Worm (Caenorhabditis elegans): ENCODE measurements around the gene K12B6.4.

Gene K12B6.4

DNA sequence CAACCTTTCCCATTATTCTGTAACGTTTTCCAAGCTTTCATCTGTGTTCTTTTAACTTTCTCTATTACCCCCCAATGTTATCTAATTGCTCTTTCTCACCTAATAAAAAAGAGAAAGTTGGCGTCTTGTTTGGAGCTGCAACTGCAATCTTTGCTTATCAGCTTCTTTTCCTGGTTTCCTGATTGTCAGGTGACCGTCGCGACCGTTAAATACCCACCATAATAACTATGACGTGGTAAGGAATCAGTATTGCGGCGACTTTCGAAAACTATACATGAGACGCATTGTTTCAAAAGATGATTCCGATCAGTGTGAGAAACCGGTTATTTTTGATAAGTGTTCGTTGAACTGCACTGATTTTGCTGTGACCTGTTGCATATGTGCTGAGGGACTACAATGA is 5.9 kb downstream of the K12B6.4 start (continued):
- peak; percentile 65; the same call in 1 of the 2 replicates for TF ChIP-seq tra-1 (GFP tag; IDR thresholded peaks at IDR 0.05)
- TF ChIP-seq php-3 (GFP tag; IDR thresholded peaks at IDR 0.05), result peak; percentile 85
- peak; percentile 19 for TF ChIP-seq ama-1 (optimal IDR thresholded peaks at IDR 0.05)

DNA sequence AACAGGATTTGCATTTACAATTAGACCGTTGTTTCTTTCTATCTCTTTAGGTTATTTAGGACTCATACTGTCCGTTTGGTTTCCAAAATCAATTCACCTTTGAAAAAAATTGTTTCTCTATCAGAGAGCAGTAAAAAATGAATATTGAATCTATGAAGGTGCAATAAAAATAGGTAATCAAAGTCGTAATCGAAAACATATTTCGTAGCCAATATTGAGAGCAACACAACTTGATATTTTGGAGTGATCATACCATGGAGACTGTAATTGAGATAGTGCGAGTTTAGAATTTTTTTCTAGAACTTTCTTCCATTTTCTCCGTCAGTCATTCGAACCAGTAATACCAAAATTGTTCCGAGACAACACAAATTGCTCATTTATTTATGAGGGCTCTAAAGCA is 10.5 kb downstream of the K12B6.4 start, which contains the start of gene F31F7.2:
TSS of gene F31F7.2 (plus strand) at position 301 of the 400 bp plus-strand sequence.
- TF ChIP-seq zfp-3 (GFP tag; conservative IDR thresholded peaks at IDR 0.05) (no peak), daf-16 (GFP tag; optimal IDR thresholded peaks at IDR 0.05) (no peak), daf-16 (tag; optimal IDR thresholded peaks at IDR 0.05) (peak; percentile 10), cey-2 (tag; optimal IDR thresholded peaks at IDR 0.05; ENCODE audit: borderline replicate concordance, insufficient read depth) (no peak), F49E8.2 (tag; optimal IDR thresholded peaks at IDR 0.05; ENCODE audit: borderline replicate concordance) (no peak), php-3 (GFP tag; IDR thresholded peaks at IDR 0.05) (peak; percentile 63; the same call in 1 of the 2 replicates), T26A8.4 (GFP tag; IDR thresholded peaks at IDR 0.05) (no peak)

DNA sequence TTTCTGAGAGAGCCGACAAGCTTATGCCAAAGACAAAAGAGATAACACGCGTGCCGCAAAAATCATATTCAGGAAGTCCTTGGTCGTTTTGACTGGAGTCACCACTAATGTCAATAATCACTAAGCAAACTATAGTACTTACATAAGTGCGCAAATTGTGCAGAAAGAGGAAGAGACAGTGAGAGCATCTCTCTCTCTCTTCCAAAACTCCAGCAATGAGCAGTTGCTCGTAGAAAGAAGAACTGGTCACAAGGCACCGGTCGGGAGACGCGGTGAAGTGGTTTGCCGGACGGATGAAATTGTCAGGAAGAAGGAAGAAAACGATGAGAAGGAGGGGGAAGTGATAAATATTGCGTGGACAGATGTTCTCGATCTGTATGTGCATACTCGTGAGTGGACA is 11.0 kb downstream of the K12B6.4 start:
- TF ChIP-seq php-3 (GFP tag; IDR thresholded peaks at IDR 0.05) (no peak), ama-1 (optimal IDR thresholded peaks at IDR 0.05) (no peak), daf-12 (tag; optimal IDR thresholded peaks at IDR 0.05) (no peak), spr-1 (tag; optimal IDR thresholded peaks at IDR 0.05) (no peak), hlh-30 (tag; optimal IDR thresholded peaks at IDR 0.05; ENCODE audit: insufficient read depth) (peak; percentile 48), unc-62 (GFP tag; optimal IDR thresholded peaks at IDR 0.05 in 1 of 2) (peak in 1 of 2 experiments; percentile 86), unc-62 (tag; optimal IDR thresholded peaks at IDR 0.05) (no peak), R02D3.7 (tag; optimal IDR thresholded peaks at IDR 0.05) (no peak), lin-13 (GFP tag; optimal IDR thresholded peaks at IDR 0.05) (no peak), dve-1 (tag; optimal IDR thresholded peaks at IDR 0.05; ENCODE audit: insufficient read depth) (peak; percentile 7), mdt-29 (GFP tag; IDR thresholded peaks at IDR 0.05) (no peak), fos-1 (tag; optimal IDR thresholded peaks at IDR 0.05) (no peak), ctbp-1 (GFP tag; IDR thresholded peaks at IDR 0.05) (no peak), nhr-102 (tag; optimal IDR thresholded peaks at IDR 0.05) (no peak), nhr-41 (GFP tag; IDR thresholded peaks at IDR 0.05) (no peak), unc-130 (GFP tag; optimal IDR thresholded peaks at IDR 0.05) (no peak), saeg-2 (GFP tag; IDR thresholded peaks at IDR 0.05) (no peak), attf-4 (tag; optimal IDR thresholded peaks at IDR 0.05) (no peak), egl-27 (tag; optimal IDR thresholded peaks at IDR 0.05) (no peak), nhr-42 (GFP tag; IDR thresholded peaks at IDR 0.05) (no peak), hmg-1.1 (GFP tag; IDR thresholded peaks at IDR 0.05) (no peak), hlh-11 (tag; optimal IDR thresholded peaks at IDR 0.05) (peak; percentile 30), D1046.2 (GFP tag; IDR thresholded peaks at IDR 0.05) (no peak), skn-1 (tag; optimal IDR thresholded peaks at IDR 0.05) (no peak), nhr-11 (tag; optimal IDR thresholded peaks at IDR 0.05) (no peak)

DNA sequence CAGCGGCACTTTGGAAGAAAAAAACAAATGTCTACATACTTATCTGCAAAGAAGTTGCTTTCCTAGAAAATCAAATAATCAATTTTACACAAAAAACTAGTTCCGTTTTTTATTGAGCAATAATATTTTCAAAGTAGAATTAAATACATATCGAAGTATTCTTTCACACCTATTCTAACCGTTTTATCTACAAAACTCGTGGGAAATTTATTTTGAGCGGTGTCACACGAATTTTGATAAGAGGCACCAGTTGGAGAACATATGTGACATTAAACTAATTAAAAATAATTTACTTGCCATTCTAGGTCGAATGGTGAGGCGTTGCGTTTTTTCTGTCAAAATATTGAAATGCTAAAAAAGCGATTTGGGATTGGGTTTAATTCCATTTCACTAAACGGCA is 12.1 kb downstream of the K12B6.4 start:
- TF ChIP-seq F26F4.8 (GFP tag; conservative IDR thresholded peaks at IDR 0.05), result no peak
- no peak for TF ChIP-seq ama-1 (optimal IDR thresholded peaks at IDR 0.05)
- TF ChIP-seq ZK337.2 (GFP tag; IDR thresholded peaks at IDR 0.05), result no peak
- TF ChIP-seq nhr-76 (tag; optimal IDR thresholded peaks at IDR 0.05), result no peak
- TF ChIP-seq daf-19 (GFP tag; conservative IDR thresholded peaks at IDR 0.05), result no peak
- no peak for TF ChIP-seq lin-15B (tag; optimal IDR thresholded peaks at IDR 0.05)
- TF ChIP-seq rbr-2 (tag; optimal IDR thresholded peaks at IDR 0.05), result no peak
- TF ChIP-seq snpc-4 (tag; optimal IDR thresholded peaks at IDR 0.05), result no peak
- TF ChIP-seq mxl-2 (GFP tag; conservative IDR thresholded peaks at IDR 0.05), result no peak
- no peak for TF ChIP-seq lir-3 (tag; optimal IDR thresholded peaks at IDR 0.05)
- TF ChIP-seq set-16 (GFP tag; IDR thresholded peaks at IDR 0.05), result no peak
- peak; percentile 2 for TF ChIP-seq dve-1 (tag; optimal IDR thresholded peaks at IDR 0.05; ENCODE audit: insufficient read depth)
- TF ChIP-seq hif-1 (tag; optimal IDR thresholded peaks at IDR 0.05), result no peak
- TF ChIP-seq hlh-30 (tag; optimal IDR thresholded peaks at IDR 0.05; ENCODE audit: insufficient read depth), result peak; percentile 16
- no peak for TF ChIP-seq zag-1 (tag; optimal IDR thresholded peaks at IDR 0.05)
- TF ChIP-seq nhr-102 (tag; optimal IDR thresholded peaks at IDR 0.05), result no peak
- no peak for TF ChIP-seq madf-9 (GFP tag; conservative IDR thresholded peaks at IDR 0.05)
- TF ChIP-seq T26A8.4 (GFP tag; IDR thresholded peaks at IDR 0.05), result no peak
- TF ChIP-seq ces-1 (GFP tag; optimal IDR thresholded peaks at IDR 0.05), result no peak
- TF ChIP-seq ZK546.5 (tag; optimal IDR thresholded peaks at IDR 0.05), result no peak
- no peak for TF ChIP-seq madf-5 (GFP tag; IDR thresholded peaks at IDR 0.05)
